Worm (Caenorhabditis elegans): ENCODE results near the gene srg-20.
"Not testable (repeated sequence)": the region's sequence is repeated elsewhere in the genome, so short reads cannot be mapped to it uniquely, and the experiment has no call there.

The srg-20 gene

DNA sequence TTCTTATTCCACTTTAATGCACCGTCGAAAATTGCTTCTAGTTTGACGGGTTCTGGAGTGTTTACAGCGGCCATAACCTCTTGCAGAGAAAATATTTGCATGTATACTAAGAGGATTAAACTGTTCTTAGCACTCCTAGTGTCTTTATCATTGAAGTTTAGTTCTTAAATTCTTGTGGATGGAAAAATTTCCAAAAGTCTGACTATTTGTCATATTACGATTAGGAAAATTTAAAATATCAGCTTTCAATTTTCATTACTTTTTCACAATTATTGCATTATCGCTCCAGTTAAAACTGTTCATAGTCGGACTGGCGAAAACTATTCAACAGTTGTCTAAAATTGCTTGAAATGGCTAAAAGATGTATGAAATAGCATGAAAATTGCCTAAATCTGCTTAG lies 24.4 kb downstream of the srg-20 start, which contains the start of gene ZC204.13:
ZC204.13 (minus strand) TSS at position 101 of the 400 bp plus-strand sequence.
- not testable (repeated sequence) for TF ChIP-seq tra-4 (tag; optimal IDR thresholded peaks at IDR 0.05); ama-1 (optimal IDR thresholded peaks at IDR 0.05); ceh-13 (GFP tag; optimal IDR thresholded peaks at IDR 0.05)

DNA sequence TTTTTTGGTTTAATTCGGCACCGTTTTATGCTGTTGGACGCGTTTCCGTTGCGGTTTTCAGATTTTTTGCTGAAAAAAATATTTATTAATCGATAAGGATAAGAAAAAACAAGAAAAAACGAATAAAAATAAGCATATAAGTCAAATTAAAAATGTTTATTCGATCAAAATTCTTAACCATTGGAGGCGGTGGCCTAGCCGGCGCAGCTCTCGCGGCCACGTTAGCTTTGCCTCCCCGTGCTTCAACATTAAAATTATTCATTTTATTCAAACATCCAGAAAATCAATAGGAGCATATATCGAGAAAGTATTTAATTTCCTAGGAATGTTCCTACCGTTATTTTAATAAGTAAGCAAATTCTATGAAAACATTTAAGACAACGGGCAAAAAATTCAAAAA lies 26.4 kb downstream of the srg-20 start, which contains the start of gene ZC204.14:
ZC204.14 (minus strand) TSS at position 69 of the 400 bp plus-strand sequence.
- TF ChIP-seq ceh-36 (tag; optimal IDR thresholded peaks at IDR 0.05) = no peak
- no peak for TF ChIP-seq B0310.2 (tag; optimal IDR thresholded peaks at IDR 0.05)
- no peak for TF ChIP-seq hmbx-1 (tag; optimal IDR thresholded peaks at IDR 0.05)
- no peak for TF ChIP-seq scrt-1 (GFP tag; IDR thresholded peaks at IDR 0.05)
- TF ChIP-seq sea-1 (GFP tag; conservative IDR thresholded peaks at IDR 0.05) = no peak
- no peak for TF ChIP-seq hmg-4 (GFP tag; optimal IDR thresholded peaks at IDR 0.05)
- no peak for TF ChIP-seq tbx-37 (GFP tag; conservative IDR thresholded peaks at IDR 0.05)
- TF ChIP-seq ets-7 (tag; optimal IDR thresholded peaks at IDR 0.05) = no peak
- no peak for TF ChIP-seq F13C5.2 (tag; optimal IDR thresholded peaks at IDR 0.05)
- no peak for TF ChIP-seq pes-1 (GFP tag; IDR thresholded peaks at IDR 0.05)
- no peak for TF ChIP-seq tra-4 (tag; optimal IDR thresholded peaks at IDR 0.05)
- TF ChIP-seq tbx-11 (GFP tag; IDR thresholded peaks at IDR 0.05) = no peak

DNA sequence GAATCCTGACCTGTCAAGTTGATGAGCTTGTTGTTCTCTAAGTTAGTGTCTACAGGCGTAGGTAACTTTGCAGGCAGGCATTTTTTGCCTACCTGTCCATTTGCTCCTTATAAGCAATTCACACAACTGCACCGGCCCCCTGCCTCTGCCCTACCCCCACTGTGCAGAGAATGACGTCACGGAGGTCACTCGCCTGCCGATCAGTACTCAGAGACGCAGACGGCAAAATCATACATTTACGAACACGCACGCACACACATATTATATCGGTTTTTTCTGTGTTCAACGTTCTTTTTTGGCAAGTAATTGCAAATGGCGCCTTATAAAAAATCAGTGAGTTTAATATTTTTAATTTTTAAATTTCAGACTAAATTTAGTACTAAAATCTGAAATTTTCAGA lies 27.0 kb downstream of the srg-20 start, which contains the start of gene duxl-1:
duxl-1 (plus strand) TSS at position 184 of the 400 bp plus-strand sequence.
- TF ChIP-seq ceh-13 (GFP tag; optimal IDR thresholded peaks at IDR 0.05) (no peak), ceh-36 (tag; optimal IDR thresholded peaks at IDR 0.05) (no peak), hmg-4 (GFP tag; optimal IDR thresholded peaks at IDR 0.05) (peak; percentile 16)

DNA sequence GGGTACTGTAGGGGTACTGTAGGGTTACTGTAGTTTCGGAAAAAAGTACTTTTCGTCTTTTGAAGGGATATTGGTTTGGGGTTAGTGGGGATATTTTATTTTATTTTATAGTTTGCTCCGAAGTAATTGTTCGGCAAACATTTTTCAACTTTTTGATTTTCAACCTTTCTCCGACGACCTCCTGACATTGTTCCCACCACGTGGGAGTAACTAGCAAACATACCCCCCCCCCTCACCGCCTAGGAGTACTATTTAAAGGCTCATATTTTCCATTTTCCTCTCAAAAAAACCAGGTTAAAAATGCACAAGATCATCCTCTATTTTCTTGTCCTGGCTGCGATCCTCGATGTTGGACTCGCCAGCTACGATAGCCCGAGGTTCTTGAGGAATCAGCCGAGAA lies 29.5 kb downstream of the srg-20 start, which contains the start of gene srlf-29:
srlf-29 (plus strand) TSS at position 301 of the 400 bp plus-strand sequence.
- TF ChIP-seq tbx-11 (GFP tag; IDR thresholded peaks at IDR 0.05) = no peak
- no peak for TF ChIP-seq ets-7 (tag; optimal IDR thresholded peaks at IDR 0.05)
- TF ChIP-seq flt-1 (GFP tag; IDR thresholded peaks at IDR 0.05) = no peak
- TF ChIP-seq hmg-4 (GFP tag; optimal IDR thresholded peaks at IDR 0.05) = no peak
- no peak for TF ChIP-seq scrt-1 (GFP tag; IDR thresholded peaks at IDR 0.05)
- TF ChIP-seq tra-4 (tag; optimal IDR thresholded peaks at IDR 0.05) = no peak
- no peak for TF ChIP-seq pes-1 (GFP tag; IDR thresholded peaks at IDR 0.05)
- TF ChIP-seq F13C5.2 (tag; optimal IDR thresholded peaks at IDR 0.05) = no peak

DNA sequence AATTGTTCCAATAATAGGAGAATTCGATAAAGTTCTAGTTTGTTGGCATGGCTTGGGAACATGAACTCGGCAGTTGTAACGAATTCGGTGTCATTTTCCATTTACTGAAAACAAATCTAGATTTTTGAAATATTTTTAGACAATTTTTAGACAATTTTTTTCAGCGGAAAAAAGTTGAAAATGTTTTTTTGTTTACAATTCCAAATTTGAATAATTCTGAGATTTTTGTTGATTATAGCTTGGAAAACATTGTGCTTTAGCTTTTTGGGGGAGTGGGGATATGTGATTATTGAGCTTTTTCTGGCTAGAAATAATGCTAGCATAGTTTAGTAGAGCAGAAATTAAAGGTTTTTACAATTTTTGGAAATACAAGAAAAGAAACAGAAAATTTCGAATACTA lies 32.4 kb downstream of the srg-20 start, which contains the start of gene srw-97:
srw-97 (minus strand) TSS at position 101 of the 400 bp plus-strand sequence.
- no peak for TF ChIP-seq hnd-1 (tag; optimal IDR thresholded peaks at IDR 0.05)
- TF ChIP-seq scrt-1 (GFP tag; IDR thresholded peaks at IDR 0.05) = no peak
- TF ChIP-seq F13C5.2 (tag; optimal IDR thresholded peaks at IDR 0.05) = no peak
- TF ChIP-seq aly-1 (tag; optimal IDR thresholded peaks at IDR 0.05) = no peak
- no peak for TF ChIP-seq tbx-11 (GFP tag; IDR thresholded peaks at IDR 0.05)
- no peak for TF ChIP-seq ets-7 (tag; optimal IDR thresholded peaks at IDR 0.05)
- TF ChIP-seq hmbx-1 (tag; optimal IDR thresholded peaks at IDR 0.05) = no peak

DNA sequence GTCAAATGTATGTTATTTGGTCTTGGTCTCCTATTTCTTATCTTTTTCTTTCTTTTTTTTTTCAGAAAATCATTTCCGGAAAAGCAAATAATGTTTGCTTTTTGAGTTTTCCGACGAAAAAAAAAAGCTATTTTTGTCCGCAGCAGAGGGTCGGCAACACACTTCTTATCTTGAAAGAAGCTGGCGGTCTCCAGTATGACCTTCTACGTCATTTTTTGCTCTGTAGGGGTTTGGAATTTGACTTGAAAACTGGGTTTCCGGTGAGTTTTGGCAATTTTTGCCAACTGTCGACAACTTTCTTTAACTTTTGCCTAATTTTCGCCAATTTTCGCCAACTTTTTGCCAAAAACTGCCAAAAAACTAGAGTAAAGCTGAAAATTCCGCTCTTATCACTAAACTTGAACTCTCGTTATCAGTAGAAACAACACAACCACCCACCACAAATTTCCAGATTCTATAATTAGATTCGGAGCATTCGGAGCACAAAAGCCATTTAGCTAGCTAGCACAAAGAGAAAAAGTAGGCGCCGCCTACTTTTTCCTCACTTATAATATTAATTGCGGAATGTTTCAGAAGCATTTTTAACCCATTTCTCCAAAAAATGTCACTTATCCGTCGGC lies 33.9 kb downstream of the srg-20 start, which contains the start of gene nhx-6:
nhx-6 (plus strand) TSS at position 570 of the 620 bp plus-strand sequence.
- TF ChIP-seq sea-1 (GFP tag; conservative IDR thresholded peaks at IDR 0.05) = no peak
- TF ChIP-seq pes-1 (GFP tag; IDR thresholded peaks at IDR 0.05) = no peak
- TF ChIP-seq hmg-4 (GFP tag; optimal IDR thresholded peaks at IDR 0.05) = no peak
- no peak for TF ChIP-seq flt-1 (GFP tag; IDR thresholded peaks at IDR 0.05)
- no peak for TF ChIP-seq tbx-37 (GFP tag; conservative IDR thresholded peaks at IDR 0.05)
- TF ChIP-seq hmbx-1 (tag; optimal IDR thresholded peaks at IDR 0.05) = no peak
- no peak for TF ChIP-seq B0310.2 (tag; optimal IDR thresholded peaks at IDR 0.05)
- TF ChIP-seq hnd-1 (tag; optimal IDR thresholded peaks at IDR 0.05) = no peak
- TF ChIP-seq scrt-1 (GFP tag; IDR thresholded peaks at IDR 0.05) = no peak
- no peak for TF ChIP-seq tra-4 (tag; optimal IDR thresholded peaks at IDR 0.05)
- no peak for TF ChIP-seq ceh-13 (GFP tag; optimal IDR thresholded peaks at IDR 0.05)
- no peak for TF ChIP-seq F13C5.2 (tag; optimal IDR thresholded peaks at IDR 0.05)
- no peak for TF ChIP-seq ama-1 (optimal IDR thresholded peaks at IDR 0.05)
- TF ChIP-seq ceh-36 (tag; optimal IDR thresholded peaks at IDR 0.05) = no peak
- TF ChIP-seq aly-1 (tag; optimal IDR thresholded peaks at IDR 0.05) = no peak
- no peak for TF ChIP-seq tbx-11 (GFP tag; IDR thresholded peaks at IDR 0.05)

DNA sequence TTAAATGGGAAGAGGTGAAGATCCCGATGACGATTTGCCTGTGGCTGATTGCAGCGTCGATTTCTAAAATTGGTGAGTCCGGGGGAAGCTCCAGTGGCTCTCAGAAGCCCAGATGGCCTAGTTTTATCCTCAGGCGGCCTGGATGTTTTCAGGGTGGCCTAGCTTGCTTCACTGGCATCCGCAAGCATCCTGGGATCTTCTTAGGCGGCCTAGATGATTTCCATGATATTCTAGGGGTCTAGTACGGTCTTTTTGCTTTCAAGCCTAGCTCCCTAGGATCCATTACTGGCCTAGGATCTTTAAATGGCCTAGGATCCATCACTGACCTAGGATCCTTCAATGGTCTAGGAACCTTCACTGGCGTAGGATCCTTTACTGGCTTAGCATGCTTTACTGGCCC lies 34.5 kb downstream of the srg-20 start:
- TF ChIP-seq B0310.2 (tag; optimal IDR thresholded peaks at IDR 0.05) = no peak
- no peak for TF ChIP-seq ets-7 (tag; optimal IDR thresholded peaks at IDR 0.05)
- TF ChIP-seq pes-1 (GFP tag; IDR thresholded peaks at IDR 0.05) = no peak
- TF ChIP-seq tbx-11 (GFP tag; IDR thresholded peaks at IDR 0.05) = no peak
- TF ChIP-seq ceh-36 (tag; optimal IDR thresholded peaks at IDR 0.05) = no peak
- no peak for TF ChIP-seq tbx-37 (GFP tag; conservative IDR thresholded peaks at IDR 0.05)
- TF ChIP-seq aly-1 (tag; optimal IDR thresholded peaks at IDR 0.05) = no peak
- TF ChIP-seq scrt-1 (GFP tag; IDR thresholded peaks at IDR 0.05) = no peak
- no peak for TF ChIP-seq sea-1 (GFP tag; conservative IDR thresholded peaks at IDR 0.05)
- no peak for TF ChIP-seq flt-1 (GFP tag; IDR thresholded peaks at IDR 0.05)
- no peak for TF ChIP-seq F13C5.2 (tag; optimal IDR thresholded peaks at IDR 0.05)
- TF ChIP-seq hnd-1 (tag; optimal IDR thresholded peaks at IDR 0.05) = no peak
- TF ChIP-seq ama-1 (optimal IDR thresholded peaks at IDR 0.05) = no peak
- TF ChIP-seq hmbx-1 (tag; optimal IDR thresholded peaks at IDR 0.05) = no peak
- no peak for TF ChIP-seq tra-4 (tag; optimal IDR thresholded peaks at IDR 0.05)
- TF ChIP-seq hmg-4 (GFP tag; optimal IDR thresholded peaks at IDR 0.05) = no peak
- TF ChIP-seq ceh-13 (GFP tag; optimal IDR thresholded peaks at IDR 0.05) = no peak

DNA sequence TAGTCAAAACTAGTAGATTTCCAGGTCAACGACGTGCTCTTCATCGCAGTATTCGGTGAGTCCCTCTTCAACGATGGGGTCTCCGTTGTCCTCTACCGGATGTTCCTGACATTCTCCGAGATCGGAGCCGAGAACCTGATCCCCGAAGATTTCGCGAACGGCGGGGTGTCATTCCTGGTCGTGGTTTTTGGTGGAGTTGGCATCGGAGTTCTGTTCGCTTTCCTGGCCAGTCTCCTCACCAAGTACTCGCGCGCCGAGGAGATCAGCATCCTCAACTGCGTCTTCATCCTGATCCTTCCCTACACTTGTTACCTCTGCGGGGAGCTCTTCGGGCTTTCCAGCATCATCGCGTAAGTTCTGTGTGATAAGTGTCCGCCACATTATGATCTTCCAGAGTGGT lies 36.2 kb downstream of the srg-20 start:
- TF ChIP-seq B0310.2 (tag; optimal IDR thresholded peaks at IDR 0.05) (no peak), ets-7 (tag; optimal IDR thresholded peaks at IDR 0.05) (no peak)

Data from whole organism, early embryonic.